Worm (Caenorhabditis elegans): Measurements from ENCODE around the gene C33A12.19.

DNA sequence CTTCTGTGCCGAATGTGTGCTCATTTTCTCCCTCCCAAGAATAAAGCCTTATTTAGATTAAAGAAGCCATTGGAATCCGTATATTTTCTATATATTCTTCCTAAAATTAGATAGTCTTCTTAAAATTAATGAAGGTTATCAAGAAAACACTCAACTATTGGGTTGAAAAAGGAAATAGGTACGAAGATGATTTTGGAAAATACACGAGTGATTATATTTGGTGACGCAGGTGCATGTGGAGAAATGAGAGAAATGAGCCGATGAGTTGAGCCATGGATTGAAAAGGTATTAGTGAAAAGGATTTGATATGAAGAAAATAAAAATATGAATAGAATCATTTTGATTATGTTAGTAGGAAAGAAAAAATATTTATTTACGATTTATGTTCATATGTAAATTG, 35.9 kb upstream of the C33A12.19 start, which contains the start of gene cng-3:
- TF ChIP-seq klf-2 (GFP tag; conservative IDR thresholded peaks at IDR 0.05) (no peak), med-1 (GFP tag; optimal IDR thresholded peaks at IDR 0.05; ENCODE audit: insufficient read depth) (no peak), cog-1 (tag; optimal IDR thresholded peaks at IDR 0.05) (no peak), flt-1 (GFP tag; IDR thresholded peaks at IDR 0.05) (no peak), ztf-23 (GFP tag; IDR thresholded peaks at IDR 0.05) (no peak)
